Worm (Caenorhabditis elegans) whole organism, L4 larva: ENCODE results near the gene ric-7.
"Not testable (repeated sequence)": the region's sequence is repeated elsewhere in the genome, so short reads cannot be mapped to it uniquely, and the experiment has no call there.

Source experiments
- F26F4.8 ChIP-seq: fragments of 200-800 bp; sonication (Bioruptor generic); conservative IDR thresholded peaks from 2 replicates; pipeline ENCODE4 v1.3.6; 2022; ENCODE audit warnings: missing genetic modification characterization, missing compliant biosample characterization
- ceh-32 ChIP-seq: sonication (generic microtip); optimal IDR thresholded peaks from 2 replicates; lab custom pipeline; 2016; ENCODE audit warnings: mild to moderate bottlenecking, missing genetic modification characterization, missing compliant biosample characterization; ENCODE audit not compliant: poor library complexity
- nhr-237 ChIP-seq: sonication (generic microtip); optimal IDR thresholded peaks from 2 replicates; lab custom pipeline; 2017; ENCODE audit warnings: missing biosample characterization, missing genetic modification characterization
- skn-1 ChIP-seq: fragments of 150-350 bp; optimal IDR thresholded peaks from 2 replicates; lab custom pipeline; 2014; ENCODE audit warnings: missing biosample characterization, missing genetic modification characterization
- snpc-4 ChIP-seq: fragments of 150-350 bp; optimal IDR thresholded peaks from 2 replicates; lab custom pipeline; 2014; ENCODE audit warnings: missing biosample characterization, missing genetic modification characterization
- ztf-11 ChIP-seq: fragments of 150-350 bp; optimal IDR thresholded peaks from 2 replicates; lab custom pipeline; 2014; ENCODE audit warnings: missing biosample characterization, missing genetic modification characterization

DNA sequence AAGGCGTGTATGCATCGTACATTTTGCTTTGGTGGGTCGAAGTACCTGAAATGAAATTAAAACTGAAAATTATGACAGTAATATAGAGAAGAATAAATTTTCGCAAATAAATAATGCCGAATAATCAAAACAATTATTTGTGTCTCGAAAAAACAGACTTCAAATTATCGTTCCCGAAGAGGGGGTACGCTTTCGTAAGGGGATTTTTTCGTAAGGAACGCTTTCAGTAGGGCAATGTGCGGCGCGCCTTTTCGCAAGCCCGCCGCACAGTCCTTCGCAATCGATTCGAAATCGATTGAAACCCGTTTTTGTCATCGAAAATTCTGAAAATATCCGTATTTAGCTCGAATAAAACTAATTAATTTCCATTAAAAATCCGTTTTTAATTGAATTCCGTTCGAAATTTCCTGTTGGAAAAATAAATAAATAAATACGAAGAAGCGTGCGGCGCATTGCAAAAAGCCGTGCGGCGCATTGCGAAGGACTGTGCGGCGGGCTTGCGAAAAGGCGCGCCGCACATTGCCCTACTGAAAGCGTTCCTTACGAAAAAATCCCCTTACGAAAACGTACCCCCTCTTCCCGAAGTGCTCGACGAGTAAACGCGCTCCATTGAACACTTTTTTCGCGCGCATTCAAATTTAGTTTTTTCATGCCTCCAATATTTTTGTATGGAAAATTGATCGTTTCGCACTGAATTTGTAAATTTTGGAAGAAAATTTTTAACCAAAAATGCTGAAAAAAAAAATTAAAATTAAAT is 32.8 kb upstream of the ric-7 start, which contains the start of gene vps-39:
- TF ChIP-seq ceh-32 (tag; lab: Kevin White, UChicago); nhr-237; snpc-4 (tag; lab: Kevin White, UChicago); skn-1 (tag; lab: Kevin White, UChicago); F26F4.8 (GFP tag; lab: Robert Waterston, UW); ztf-11 (tag; lab: Kevin White, UChicago): not testable (repeated sequence)
